5 fruit fly cellular contexts compared by ENCODE assay signal in genomic region chrX:8681189-8681821, dm6.
TF ChIP-seq lines count a peak whose summit lies in the region.

Gene CAH3, plus strand, starts transcription at chrX:8681252.

- TF ChIP-seq CTCF in whole organism, embryonic (GFP tag; optimal IDR thresholded peaks at IDR 0.05; lab: Kevin White, UChicago): peak; percentile 41

TF ChIP-seq in whole organism, adult, 20 proteins besides CTCF, POLR2A, EP300 and RAD21 (continues in another document):
- TF ChIP-seq CG12768 (GFP tag; optimal IDR thresholded peaks at IDR 0.05; lab: Kevin White, UChicago) (peak; percentile 87), CG11617 (GFP tag; optimal IDR thresholded peaks at IDR 0.05; lab: Kevin White, UChicago) (peak; percentile 95), pad (GFP tag; optimal IDR thresholded peaks at IDR 0.05; lab: Kevin White, UChicago) (peak; percentile 80), cnc (optimal IDR thresholded peaks at IDR 0.05; lab: Kevin White, UChicago) (no peak), cic (GFP tag; optimal IDR thresholded peaks at IDR 0.05; lab: Kevin White, UChicago) (peak; percentile 21), toe (GFP tag; optimal IDR thresholded peaks at IDR 0.05; lab: Kevin White, UChicago) (peak; percentile 92), bab1 (GFP tag; optimal IDR thresholded peaks at IDR 0.05; lab: Kevin White, UChicago) (peak; percentile 97), Hr96 (GFP tag; optimal IDR thresholded peaks at IDR 0.05; lab: Kevin White, UChicago) (peak; percentile 97), Clk (GFP tag; optimal IDR thresholded peaks at IDR 0.05; lab: Kevin White, UChicago) (peak; percentile 66), CG33017 (tag; optimal IDR thresholded peaks at IDR 0.05; lab: Kevin White, UChicago) (peak; percentile 88), kay (GFP tag; lab: Kevin White, UChicago; ENCODE audit: borderline replicate concordance) (peak; percentile 96), CG14711 (tag; optimal IDR thresholded peaks at IDR 0.05; lab: Kevin White, UChicago) (peak; percentile 91), ovo (GFP tag; optimal IDR thresholded peaks at IDR 0.05; lab: Kevin White, UChicago) (peak; percentile 51), CG7045 (GFP tag; optimal IDR thresholded peaks at IDR 0.05; lab: Kevin White, UChicago) (peak; percentile 88), CG1620 (GFP tag; optimal IDR thresholded peaks at IDR 0.05; lab: Kevin White, UChicago) (peak; percentile 93), Mnt (GFP tag; optimal IDR thresholded peaks at IDR 0.05; lab: Kevin White, UChicago) (peak; percentile 88), tj (GFP tag; optimal IDR thresholded peaks at IDR 0.05; lab: Kevin White, UChicago) (peak; percentile 78), CG7101 (tag; optimal IDR thresholded peaks at IDR 0.05; lab: Kevin White, UChicago) (peak; percentile 96)

TF ChIP-seq in whole organism, embryonic, 481 proteins besides CTCF, POLR2A, EP300 and RAD21 (continues in another document):
- TF ChIP-seq exex (tag; optimal IDR thresholded peaks at IDR 0.05; lab: Kevin White, UChicago) (peak; percentile 73), CG17912 (GFP tag; optimal IDR thresholded peaks at IDR 0.05; lab: Kevin White, UChicago) (peak; percentile 88), pros (GFP tag; optimal IDR thresholded peaks at IDR 0.05; lab: Kevin White, UChicago) (peak; percentile 50), CG17328 (GFP tag; IDR thresholded peaks at IDR 0.05; lab: Robert Waterston, UW) (peak; percentile 95), H2.0 (GFP tag; IDR thresholded peaks at IDR 0.05; lab: Robert Waterston, UW) (peak; percentile 92), CG11456 (GFP tag; IDR thresholded peaks at IDR 0.05; lab: Robert Waterston, UW) (peak; percentile 88), CoRest (tag; optimal IDR thresholded peaks at IDR 0.05; lab: Kevin White, UChicago) (peak; percentile 96), Ets65A (GFP tag; lab: Kevin White, UChicago) (peak; percentile 97), lola (GFP tag; optimal IDR thresholded peaks at IDR 0.05; lab: Kevin White, UChicago) (peak in 1 of 3 experiments; percentile 94), CG2875 (GFP tag; optimal IDR thresholded peaks at IDR 0.05; lab: Kevin White, UChicago) (peak; percentile 71), slbo (GFP tag; IDR thresholded peaks at IDR 0.05; lab: Robert Waterston, UW) (peak; percentile 93), Ada2b (GFP tag; IDR thresholded peaks at IDR 0.05; lab: Robert Waterston, UW) (peak; percentile 90), CG4730 (GFP tag; IDR thresholded peaks at IDR 0.05; lab: Robert Waterston, UW) (peak; percentile 78), CG18476 (GFP tag; optimal IDR thresholded peaks at IDR 0.05; lab: Kevin White, UChicago) (peak; percentile 88), Hr39 (optimal IDR thresholded peaks at IDR 0.05; lab: Kevin White, UChicago) (no peak), Abd-B (GFP tag; optimal IDR thresholded peaks at IDR 0.05; lab: Kevin White, UChicago) (peak; percentile 89), CG5180 (GFP tag; optimal IDR thresholded peaks at IDR 0.05; lab: Kevin White, UChicago) (peak; percentile 83), Tbp (GFP tag; optimal IDR thresholded peaks at IDR 0.05; lab: Kevin White, UChicago) (no peak), kni (GFP tag; optimal IDR thresholded peaks at IDR 0.05; lab: Kevin White, UChicago) (peak; percentile 89)

TF ChIP-seq in whole organism, prepupa, 60 proteins besides CTCF, POLR2A, EP300 and RAD21 (continues in another document):
- TF ChIP-seq fkh (GFP tag; optimal IDR thresholded peaks at IDR 0.05; lab: Kevin White, UChicago): peak; percentile 38
- peak; percentile 95 for TF ChIP-seq acj6 (GFP tag; optimal IDR thresholded peaks at IDR 0.05; lab: Kevin White, UChicago)
- TF ChIP-seq pdm3 (GFP tag; optimal IDR thresholded peaks at IDR 0.05; lab: Kevin White, UChicago): peak; percentile 96
- peak; percentile 97 for TF ChIP-seq lz (GFP tag; optimal IDR thresholded peaks at IDR 0.05; lab: Kevin White, UChicago)
- TF ChIP-seq Blimp-1 (GFP tag; optimal IDR thresholded peaks at IDR 0.05; lab: Kevin White, UChicago): peak; percentile 83
- peak; percentile 96 for TF ChIP-seq eg (GFP tag; IDR thresholded peaks at IDR 0.05; lab: Robert Waterston, UW)
- peak; percentile 96 for TF ChIP-seq Met (GFP tag; optimal IDR thresholded peaks at IDR 0.05; lab: Kevin White, UChicago)
- peak; percentile 91 for TF ChIP-seq CG6276 (GFP tag; optimal IDR thresholded peaks at IDR 0.05; lab: Kevin White, UChicago)
- peak; percentile 89 to 94 for TF ChIP-seq salr (GFP tag; optimal IDR thresholded peaks at IDR 0.05; lab: Kevin White, UChicago)
- peak; percentile 94 for TF ChIP-seq Ets96B (tag; optimal IDR thresholded peaks at IDR 0.05; lab: Kevin White, UChicago)
- TF ChIP-seq CG7368 (GFP tag; optimal IDR thresholded peaks at IDR 0.05; lab: Kevin White, UChicago): peak; percentile 92
- peak; percentile 92 for TF ChIP-seq CG9139 (GFP tag; optimal IDR thresholded peaks at IDR 0.05; lab: Kevin White, UChicago)
- TF ChIP-seq spab (GFP tag; optimal IDR thresholded peaks at IDR 0.05; lab: Kevin White, UChicago): peak; percentile 89
- TF ChIP-seq CG3032 (tag; optimal IDR thresholded peaks at IDR 0.05; lab: Kevin White, UChicago): peak; percentile 96
- TF ChIP-seq dac (GFP tag; optimal IDR thresholded peaks at IDR 0.05; lab: Kevin White, UChicago): peak; percentile 95
- peak; percentile 89 for TF ChIP-seq CG11294 (GFP tag; IDR thresholded peaks at IDR 0.05; lab: Robert Waterston, UW)
- TF ChIP-seq CG8632 (GFP tag; optimal IDR thresholded peaks at IDR 0.05; lab: Kevin White, UChicago): peak; percentile 92
- TF ChIP-seq CG8119 (GFP tag; IDR thresholded peaks at IDR 0.05; lab: Robert Waterston, UW): peak; percentile 94
- TF ChIP-seq esn (GFP tag; optimal IDR thresholded peaks at IDR 0.05; lab: Kevin White, UChicago): peak; percentile 96

TF ChIP-seq in whole organism, pupa, 21 proteins besides CTCF, POLR2A, EP300 and RAD21:
- TF ChIP-seq rn (GFP tag; IDR thresholded peaks at IDR 0.05; lab: Robert Waterston, UW) (peak; percentile 81), CG10348 (GFP tag; IDR thresholded peaks at IDR 0.05; lab: Robert Waterston, UW) (peak; percentile 58; the same call in 1 of the 2 replicates), CG13204 (GFP tag; optimal IDR thresholded peaks at IDR 0.05; lab: Kevin White, UChicago) (peak; percentile 84), CG17806 (tag; optimal IDR thresholded peaks at IDR 0.05; lab: Kevin White, UChicago) (peak; percentile 93), Ets98B (GFP tag; IDR thresholded peaks at IDR 0.05; lab: Robert Waterston, UW) (peak; percentile 95), CG12605 (GFP tag; IDR thresholded peaks at IDR 0.05; lab: Robert Waterston, UW) (peak; percentile 92), CG8301 (tag; optimal IDR thresholded peaks at IDR 0.05; lab: Kevin White, UChicago) (peak; percentile 95), CG4496 (GFP tag; IDR thresholded peaks at IDR 0.05; lab: Robert Waterston, UW) (peak; percentile 95), CG8159 (tag; optimal IDR thresholded peaks at IDR 0.05; lab: Kevin White, UChicago) (peak; percentile 95), CG9948 (tag; optimal IDR thresholded peaks at IDR 0.05; lab: Kevin White, UChicago) (peak; percentile 93), Snoo (tag; optimal IDR thresholded peaks at IDR 0.05; lab: Kevin White, UChicago) (peak; percentile 94), CG32121 (GFP tag; IDR thresholded peaks at IDR 0.05; lab: Robert Waterston, UW) (peak; percentile 93), D1 (tag; optimal IDR thresholded peaks at IDR 0.05; lab: Kevin White, UChicago) (peak; percentile 72), gl (tag; optimal IDR thresholded peaks at IDR 0.05; lab: Kevin White, UChicago) (peak; percentile 94), CG15710 (tag; optimal IDR thresholded peaks at IDR 0.05; lab: Kevin White, UChicago) (peak; percentile 96), fd96Ca (GFP tag; IDR thresholded peaks at IDR 0.05; lab: Robert Waterston, UW) (peak; percentile 97), Pif1A (GFP tag; optimal IDR thresholded peaks at IDR 0.05; lab: Kevin White, UChicago) (peak; percentile 95), Pif1B (GFP tag; optimal IDR thresholded peaks at IDR 0.05; lab: Kevin White, UChicago) (peak; percentile 94), CG14655 (GFP tag; optimal IDR thresholded peaks at IDR 0.05; lab: Kevin White, UChicago) (peak; percentile 96), EcR (GFP tag; optimal IDR thresholded peaks at IDR 0.05; lab: Kevin White, UChicago) (peak; percentile 33), CG34367 (tag; optimal IDR thresholded peaks at IDR 0.05; lab: Kevin White, UChicago) (peak; percentile 96)
TF ChIP-seq in whole organism, pupa: peak in this region for 21.

TF ChIP-seq in whole organism, wandering third instar larva, 38 proteins besides CTCF, POLR2A, EP300 and RAD21 (continues in another document):
- TF ChIP-seq Myc (optimal IDR thresholded peaks at IDR 0.05; lab: Kevin White, UChicago): no peak
- TF ChIP-seq GATAd (GFP tag; optimal IDR thresholded peaks at IDR 0.05; lab: Kevin White, UChicago): peak; percentile 45
- TF ChIP-seq psq (GFP tag; optimal IDR thresholded peaks at IDR 0.05; lab: Kevin White, UChicago): peak; percentile 85
- TF ChIP-seq rgr (GFP tag; optimal IDR thresholded peaks at IDR 0.05; lab: Kevin White, UChicago): peak; percentile 95
- TF ChIP-seq Jra (GFP tag; optimal IDR thresholded peaks at IDR 0.05; lab: Kevin White, UChicago): peak; percentile 62
- TF ChIP-seq Hr78 (GFP tag; optimal IDR thresholded peaks at IDR 0.05; lab: Kevin White, UChicago): no peak
- peak; percentile 72 for TF ChIP-seq dsf (GFP tag; optimal IDR thresholded peaks at IDR 0.05; lab: Kevin White, UChicago; ENCODE audit: borderline replicate concordance)
- peak; percentile 83 for TF ChIP-seq tai (GFP tag; optimal IDR thresholded peaks at IDR 0.05; lab: Kevin White, UChicago)
- TF ChIP-seq Sp1 (GFP tag; optimal IDR thresholded peaks at IDR 0.05; lab: Kevin White, UChicago): peak; percentile 95
- no peak for TF ChIP-seq Dfd (GFP tag; optimal IDR thresholded peaks at IDR 0.05; lab: Kevin White, UChicago)
- peak; percentile 93 for TF ChIP-seq h (GFP tag; optimal IDR thresholded peaks at IDR 0.05; lab: Kevin White, UChicago)
- peak; percentile 88 for TF ChIP-seq woc (GFP tag; optimal IDR thresholded peaks at IDR 0.05; lab: Kevin White, UChicago)
- TF ChIP-seq N (GFP tag; optimal IDR thresholded peaks at IDR 0.05; lab: Kevin White, UChicago): no peak
- TF ChIP-seq sage (GFP tag; optimal IDR thresholded peaks at IDR 0.05; lab: Kevin White, UChicago): peak; percentile 83
- peak; percentile 43 for TF ChIP-seq Vsx2 (GFP tag; optimal IDR thresholded peaks at IDR 0.05; lab: Kevin White, UChicago; ENCODE audit: partially characterized antibody)
- TF ChIP-seq dmrt93B (GFP tag; optimal IDR thresholded peaks at IDR 0.05; lab: Kevin White, UChicago): peak; percentile 88
- no peak for TF ChIP-seq pan (optimal IDR thresholded peaks at IDR 0.05; lab: Kevin White, UChicago)
- TF ChIP-seq HLH106 (tag; optimal IDR thresholded peaks at IDR 0.05; lab: Kevin White, UChicago): peak; percentile 96
- peak in 1 of 2 experiments; percentile 94 for TF ChIP-seq foxo (GFP tag; optimal IDR thresholded peaks at IDR 0.05; lab: Kevin White, UChicago)
- TF ChIP-seq Dif (GFP tag; optimal IDR thresholded peaks at IDR 0.05; lab: Kevin White, UChicago; ENCODE audit: partially characterized antibody): peak; percentile 18
- TF ChIP-seq CrebA (GFP tag; optimal IDR thresholded peaks at IDR 0.05; lab: Kevin White, UChicago; ENCODE audit: borderline replicate concordance): no peak
- peak; percentile 35 for TF ChIP-seq Hr83 (GFP tag; optimal IDR thresholded peaks at IDR 0.05; lab: Kevin White, UChicago; ENCODE audit: poor library complexity, severe bottlenecking)
